Worm (Caenorhabditis elegans) whole organism, dauer: ENCODE results near the gene mcm-3.
"Not testable (repeated sequence)": the region's sequence is repeated elsewhere in the genome, so short reads cannot be mapped to it uniquely, and the experiment has no call there.

Experiments
- unc-62 ChIP-seq: sonication (generic microtip); optimal IDR thresholded peaks from 2 replicates; lab custom pipeline; 2017; ENCODE audit warnings: missing biosample characterization, missing genetic modification reagents, missing genetic modification characterization

Gene mcm-3

DNA sequence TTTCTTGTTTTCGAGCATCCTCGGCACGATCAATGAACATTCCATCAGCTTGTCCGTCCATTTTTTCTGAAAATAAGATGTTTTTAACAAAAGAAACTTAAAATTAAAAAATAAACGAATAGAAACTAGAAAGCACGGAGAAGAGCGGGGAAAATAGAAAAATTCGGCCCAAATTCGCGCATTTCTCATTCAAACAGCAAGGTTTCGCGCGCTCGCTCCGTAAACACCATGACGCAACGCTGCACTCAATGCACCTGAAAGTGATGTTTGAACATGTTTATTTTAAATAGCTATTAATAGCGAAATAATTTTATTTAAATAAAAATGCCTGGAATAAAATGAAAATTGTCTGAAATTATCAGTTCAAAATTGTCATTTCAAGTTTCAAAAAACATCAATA is at the start of gene mcm-3, which contains the start of gene C25D7.15:
TSS of gene mcm-3 (minus strand) at position 66 of the 400 bp plus-strand sequence.
TSS of gene C25D7.15 (plus strand) at position 275 of the 400 bp plus-strand sequence.
- TF ChIP-seq unc-62 (GFP tag; lab: Kevin White, UChicago): no peak

DNA sequence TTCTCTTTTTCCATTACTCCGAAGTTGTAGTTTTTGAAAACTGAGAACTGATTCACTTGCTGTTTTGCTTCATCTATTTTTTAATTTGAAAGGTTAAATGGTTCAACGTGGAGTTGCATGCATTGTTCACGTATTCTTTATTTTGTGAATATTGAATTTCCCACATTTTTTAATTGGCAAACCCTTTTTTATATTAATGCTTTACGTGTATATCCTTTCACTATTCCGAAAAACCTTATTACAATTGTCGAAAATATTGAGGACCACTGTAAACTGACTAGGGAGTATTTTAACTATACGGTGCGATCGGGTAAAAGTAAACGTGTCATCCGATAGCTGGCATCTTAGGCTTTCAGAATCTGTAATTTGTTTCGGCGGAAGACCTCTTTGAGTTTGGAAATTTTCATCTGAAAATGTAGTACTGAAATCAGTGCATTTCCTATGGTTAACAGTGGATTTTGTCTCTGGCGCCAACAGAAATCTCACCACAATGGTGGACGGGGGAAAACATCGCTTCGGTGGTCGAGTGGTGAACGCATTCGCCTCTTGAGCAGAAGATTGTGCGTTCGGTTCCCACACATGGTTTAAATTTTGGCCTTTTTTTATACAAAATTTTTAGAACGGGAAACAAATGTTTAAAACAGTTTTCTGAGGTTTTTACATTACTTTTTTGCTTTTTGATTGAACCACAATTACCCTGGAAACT is 46.6 kb upstream of the mcm-3 start, which contains the start of gene C01G10.14:
TSS of gene C01G10.14 (minus strand) at position 51 of the 706 bp plus-strand sequence.
- TF ChIP-seq unc-62 (GFP tag; lab: Kevin White, UChicago): not testable (repeated sequence)

DNA sequence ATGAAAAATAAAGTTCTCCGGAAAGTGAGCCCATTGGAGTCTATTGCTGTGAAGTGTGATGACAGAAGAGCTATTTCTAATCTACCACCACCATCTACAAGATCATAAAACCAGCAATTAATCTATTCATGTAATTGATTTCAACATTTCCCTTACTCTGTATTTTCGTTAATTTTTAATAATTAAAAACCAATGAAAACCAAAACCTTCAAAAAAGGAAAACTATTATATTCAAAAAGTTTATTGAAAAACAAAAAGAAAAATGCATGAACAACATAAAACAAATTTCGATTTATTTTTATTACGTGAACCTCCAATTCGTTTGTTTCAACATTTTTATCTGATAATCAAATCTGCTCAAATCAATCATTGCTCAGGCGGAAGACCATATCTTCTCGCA is 40.0 kb upstream of the mcm-3 start, which contains the start of gene C01G10.1:
TSS of gene C01G10.1 (plus strand) at position 301 of the 400 bp plus-strand sequence.
- no peak for TF ChIP-seq unc-62 (GFP tag; lab: Kevin White, UChicago)

DNA sequence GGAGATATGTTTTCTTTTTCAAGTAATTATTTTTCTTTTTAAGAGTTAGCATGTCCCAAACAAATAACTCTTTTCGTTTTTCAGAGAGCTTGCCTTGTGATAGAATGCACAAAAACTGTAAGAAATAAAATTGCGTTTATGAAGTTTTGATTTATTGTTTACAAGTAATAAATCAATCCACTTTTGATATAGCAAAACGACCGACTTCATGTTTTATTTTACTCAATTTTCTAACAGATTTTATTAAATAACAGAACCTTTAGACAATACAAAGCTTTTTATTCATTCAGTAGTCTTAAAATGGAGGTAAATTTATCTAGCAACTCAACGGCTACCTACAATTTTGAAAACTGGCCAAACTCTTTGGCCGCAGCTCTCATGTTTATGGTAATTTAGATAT is 35.4 kb upstream of the mcm-3 start, which contains the start of gene srx-78:
TSS of gene srx-78 (plus strand) at position 301 of the 400 bp plus-strand sequence.
- TF ChIP-seq unc-62 (GFP tag; lab: Kevin White, UChicago): no peak

DNA sequence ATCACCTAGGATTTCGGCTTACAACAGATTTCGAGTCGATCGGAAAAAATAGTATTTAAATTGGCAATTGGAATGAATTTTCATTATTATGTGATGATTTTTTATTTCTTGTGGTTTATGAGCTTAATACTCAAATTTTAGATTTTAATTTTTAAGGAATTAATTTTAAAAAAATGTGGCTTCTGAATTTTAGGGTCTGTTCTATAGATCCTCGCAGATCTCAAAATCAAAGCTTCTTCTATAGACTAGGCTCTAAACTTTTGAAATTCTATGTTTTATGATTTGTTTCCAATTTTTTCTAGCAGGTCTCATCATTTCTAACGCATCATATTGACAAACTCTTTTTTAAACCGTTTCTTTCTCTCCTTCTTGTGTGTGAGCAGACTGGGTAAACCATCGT is 33.3 kb upstream of the mcm-3 start, which contains the start of gene txt-12:
TSS of gene txt-12 (plus strand) at position 301 of the 400 bp plus-strand sequence.
- TF ChIP-seq unc-62 (GFP tag; lab: Kevin White, UChicago): no peak

DNA sequence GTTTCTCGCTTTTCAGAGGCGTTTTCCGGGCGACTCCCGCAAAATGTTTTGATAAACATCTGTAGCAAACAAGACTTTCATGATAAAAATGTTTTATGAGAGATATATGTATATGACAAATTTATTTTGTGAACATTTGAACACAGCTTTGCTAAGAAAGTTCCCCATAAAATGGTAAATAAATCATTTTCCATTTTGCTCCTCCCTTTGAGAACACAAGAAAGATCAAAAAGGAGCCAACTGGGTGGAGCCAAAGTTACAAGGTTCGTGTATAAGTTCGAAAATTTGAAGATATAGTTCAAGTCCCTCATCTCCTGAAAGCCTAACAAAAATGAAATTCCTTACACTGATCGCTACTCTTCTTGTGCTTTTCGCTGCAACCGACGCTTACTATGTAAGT is 31.1 kb upstream of the mcm-3 start, which contains the start of gene C01G10.17:
TSS of gene C01G10.17 (plus strand) at position 301 of the 400 bp plus-strand sequence.
- TF ChIP-seq unc-62 (GFP tag; lab: Kevin White, UChicago): no peak

DNA sequence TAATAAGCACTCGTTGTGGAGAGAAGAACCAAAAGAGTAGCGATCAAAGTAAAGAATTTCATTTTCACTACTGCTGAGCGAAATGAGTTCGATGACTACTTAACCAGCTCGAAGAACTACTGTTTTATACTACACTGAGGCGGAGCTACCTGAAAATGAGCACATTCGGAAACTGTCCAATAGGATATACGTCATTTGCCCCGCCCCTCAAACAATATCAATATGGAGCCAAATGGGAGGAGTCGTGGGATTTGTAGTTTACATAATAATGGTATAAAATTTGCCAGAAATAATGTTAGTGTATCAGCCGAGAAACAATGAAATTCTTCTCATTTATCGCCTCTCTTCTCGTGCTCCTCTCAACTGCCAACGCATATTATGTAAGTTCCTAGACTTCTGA is 30.0 kb upstream of the mcm-3 start, which contains the start of the genes C01G10.5 and C01G10.4:
TSS of gene C01G10.5 (minus strand) at position 101 of the 400 bp plus-strand sequence.
TSS of gene C01G10.4 (plus strand) at position 303 of the 400 bp plus-strand sequence.
- TF ChIP-seq unc-62 (GFP tag; lab: Kevin White, UChicago): no peak

DNA sequence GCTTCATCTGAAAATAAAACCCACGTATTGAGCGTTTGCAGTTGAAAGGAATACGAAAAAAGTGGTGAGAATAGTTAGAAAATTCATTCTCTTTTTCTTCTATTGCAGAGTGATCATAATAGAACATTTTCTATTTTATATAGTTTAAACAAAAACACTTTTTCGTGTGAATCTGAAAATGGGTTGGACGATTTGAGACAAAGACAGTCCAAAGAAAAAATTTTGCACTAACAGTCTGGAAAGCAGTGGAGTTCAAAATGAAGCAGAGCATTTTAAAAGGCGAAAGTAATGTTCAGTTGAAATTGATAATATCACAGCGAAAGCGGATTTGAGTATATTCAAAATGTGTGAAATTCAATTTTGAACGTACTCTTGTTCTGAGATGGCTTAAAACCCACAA is 29.2 kb upstream of the mcm-3 start, which contains the start of gene C01G10.18:
TSS of gene C01G10.18 (minus strand) at position 101 of the 400 bp plus-strand sequence.
- TF ChIP-seq unc-62 (GFP tag; lab: Kevin White, UChicago): no peak

DNA sequence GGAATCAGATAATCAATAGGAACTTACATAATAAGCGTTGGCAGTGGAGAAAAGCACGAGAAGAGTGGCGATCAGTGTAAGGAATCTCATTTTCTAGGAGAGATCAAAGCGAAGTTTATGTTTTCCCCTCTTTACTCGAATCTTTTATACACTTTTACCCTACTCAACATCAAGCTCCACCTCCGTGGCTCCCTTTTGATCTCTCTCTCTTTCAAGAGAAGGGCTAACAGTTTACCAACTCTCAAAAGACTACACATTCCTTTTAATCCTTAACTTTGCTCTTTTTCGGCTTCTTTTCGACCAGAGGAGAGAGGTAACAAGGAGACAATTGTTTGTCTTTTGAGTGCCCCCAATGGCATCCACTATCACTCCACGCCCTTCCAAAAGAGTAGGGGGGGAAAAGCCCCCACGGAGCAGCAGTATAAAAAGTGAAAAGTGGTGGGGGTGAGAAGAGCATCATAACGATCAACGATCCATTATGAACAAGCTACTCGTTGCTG is 27.9 kb upstream of the mcm-3 start, which contains the start of the genes C01G10.15 and C01G10.6:
TSS of gene C01G10.15 (minus strand) at position 101 of the 500 bp plus-strand sequence.
TSS of gene C01G10.6 (plus strand) at position 450 of the 500 bp plus-strand sequence.
- TF ChIP-seq unc-62 (GFP tag; lab: Kevin White, UChicago): no peak

DNA sequence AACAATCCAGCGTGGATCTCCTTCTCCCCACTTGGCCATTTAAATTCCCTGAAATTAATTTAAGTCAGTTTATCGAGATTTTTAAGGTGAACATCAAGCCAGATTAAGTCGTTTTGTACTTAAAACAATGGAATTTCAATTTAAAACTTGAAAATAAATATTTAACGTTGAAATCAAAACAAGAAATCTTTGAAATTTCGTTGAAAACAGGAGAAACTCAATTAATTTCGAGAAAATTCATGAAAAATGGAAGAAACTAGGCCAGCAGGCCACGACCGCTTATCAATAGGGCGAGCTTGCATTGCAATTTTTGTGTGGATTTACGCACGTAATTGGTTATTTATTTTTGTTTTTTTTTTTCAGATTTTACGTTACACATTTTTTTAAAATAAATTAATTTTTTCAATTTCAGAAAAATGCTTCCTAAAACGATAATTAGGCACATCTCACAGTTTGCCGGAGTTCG is 26.0 kb upstream of the mcm-3 start, which contains the start of the genes ahsa-1 and C01G10.7:
TSS of gene ahsa-1 (minus strand) at position 51 of the 466 bp plus-strand sequence.
TSS of gene C01G10.7 (plus strand) at position 413 of the 466 bp plus-strand sequence.
- no peak for TF ChIP-seq unc-62 (GFP tag; lab: Kevin White, UChicago)

DNA sequence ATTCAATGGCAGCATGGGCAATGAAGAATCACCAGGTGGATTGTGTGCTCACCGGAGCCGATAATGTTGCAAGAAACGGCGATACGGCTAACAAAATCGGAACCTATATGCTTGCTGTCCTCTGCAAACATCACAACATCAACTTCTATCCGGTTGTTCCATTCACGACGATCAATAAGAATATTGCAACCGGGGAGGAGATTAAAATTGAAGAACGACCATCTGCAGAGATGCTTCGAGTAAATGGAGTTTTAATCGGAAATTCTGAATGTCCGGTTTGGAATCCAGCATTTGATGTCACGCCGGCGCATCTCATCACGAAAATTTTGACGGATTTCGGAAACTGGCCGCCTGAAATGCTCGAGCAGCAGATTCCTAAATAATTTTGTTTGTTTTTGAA is 24.3 kb upstream of the mcm-3 start:
- TF ChIP-seq unc-62 (GFP tag; lab: Kevin White, UChicago): no peak

DNA sequence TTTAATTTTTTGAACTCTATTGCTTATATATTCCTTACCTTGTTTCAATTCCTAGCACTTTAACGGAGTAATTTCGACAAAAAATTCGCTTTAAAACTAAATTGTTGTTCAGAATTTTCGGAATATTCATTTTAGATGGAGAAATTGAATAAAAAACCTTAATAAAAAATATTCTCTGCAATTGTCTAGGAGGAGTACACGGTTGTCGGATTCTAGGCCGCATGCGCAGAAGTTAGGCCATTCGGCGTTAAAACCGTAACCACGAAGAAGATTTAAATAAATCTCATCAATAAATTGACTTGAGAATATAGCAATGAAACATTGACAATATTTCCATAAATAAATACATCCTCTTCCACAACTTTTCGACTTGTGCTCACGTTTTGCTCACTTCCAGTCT is 22.9 kb upstream of the mcm-3 start, which contains the start of the genes C01G10.10 and C01G10.9:
TSS of gene C01G10.10 (minus strand) at position 151 of the 400 bp plus-strand sequence.
TSS of gene C01G10.9 (plus strand) at position 240 of the 400 bp plus-strand sequence.
- no peak for TF ChIP-seq unc-62 (GFP tag; lab: Kevin White, UChicago)

DNA sequence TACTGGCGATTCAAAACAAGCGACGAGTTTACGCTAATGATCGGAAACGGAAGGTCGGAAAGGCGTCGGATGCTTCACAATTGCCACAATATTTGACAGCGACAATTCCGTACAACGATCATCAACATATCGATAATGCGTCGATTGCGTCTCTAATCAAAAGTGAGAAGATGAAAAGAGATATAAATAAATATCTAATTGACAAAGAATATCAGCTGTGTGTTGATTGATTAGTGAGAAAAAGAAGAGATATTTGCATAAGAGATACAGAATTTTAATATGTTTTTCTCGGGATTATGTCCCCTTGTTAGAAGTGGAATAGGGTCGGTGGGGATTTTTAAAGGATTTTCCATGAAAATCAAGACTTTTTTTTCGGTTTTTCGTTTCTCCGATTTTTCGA is 19.2 kb upstream of the mcm-3 start:
- no peak for TF ChIP-seq unc-62 (GFP tag; lab: Kevin White, UChicago)

DNA sequence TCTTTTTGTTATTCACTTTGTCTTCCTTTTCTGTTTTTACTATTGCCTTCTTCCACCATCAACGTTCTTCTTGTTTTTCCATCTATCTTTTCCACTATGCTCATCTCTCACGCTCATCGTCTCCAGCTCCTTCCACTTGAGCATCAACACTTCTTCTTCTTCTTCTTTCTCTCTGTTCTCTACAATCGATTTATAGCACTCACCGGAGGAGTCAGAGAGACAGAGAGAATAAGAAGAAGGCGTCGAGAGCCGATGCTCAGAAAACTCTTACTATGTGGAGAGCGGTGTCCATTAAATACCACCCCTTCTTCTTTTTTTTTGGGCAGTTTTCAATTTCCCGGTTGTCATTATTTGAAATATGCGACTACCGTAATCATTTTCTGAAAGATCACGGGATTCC is 15.5 kb upstream of the mcm-3 start:
- no peak for TF ChIP-seq unc-62 (GFP tag; lab: Kevin White, UChicago)

DNA sequence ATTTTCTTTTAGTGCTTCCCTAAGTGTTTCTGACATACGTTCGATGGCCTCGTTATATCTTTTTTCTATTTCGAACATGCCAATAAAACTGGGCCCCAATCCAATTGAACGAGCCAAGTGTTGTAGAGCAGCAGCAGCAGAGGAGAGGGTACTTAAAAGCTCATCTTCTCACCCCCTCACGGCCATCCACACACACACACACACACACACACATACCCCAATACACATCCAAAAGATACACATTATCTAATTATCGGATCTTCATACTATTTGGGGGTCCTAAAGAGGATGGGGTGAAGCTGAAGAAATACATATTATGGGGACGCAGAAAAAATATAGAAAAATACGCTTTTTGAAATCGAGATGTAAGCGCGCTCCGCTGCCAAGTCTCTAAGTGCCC is 13.3 kb upstream of the mcm-3 start:
- no peak for TF ChIP-seq unc-62 (GFP tag; lab: Kevin White, UChicago)
